Worm (Caenorhabditis elegans) whole organism, young adult: ENCODE measurements around the gene R07B7.12.
A peak's percentile ranks its signal among the peaks of the same experiment; 100 is the strongest.

Experiments used
- B0035.1 ChIP-seq: sonication (generic microtip); optimal IDR thresholded peaks from 2 replicates; lab custom pipeline; 2016; ENCODE audit warnings: missing genetic modification characterization, mild to moderate bottlenecking, missing compliant biosample characterization, missing genotype, missing genetic modification reagents
- B0261.1 ChIP-seq: sonication (generic microtip); optimal IDR thresholded peaks from 2 replicates; lab custom pipeline; 2016; ENCODE audit warnings: mild to moderate bottlenecking, missing genetic modification characterization, moderate library complexity, missing compliant biosample characterization
- C06A6.2 ChIP-seq: fragments of 200-800 bp; sonication (Bioruptor generic); conservative IDR thresholded peaks from 2 replicates; pipeline ENCODE4 v1.3.6; 2022; ENCODE audit warnings: missing genetic modification characterization, missing compliant biosample characterization
- C17E4.6 ChIP-seq: fragments of 200-800 bp; sonication (Bioruptor generic); IDR thresholded peaks from 2 replicates; pipeline ENCODE4 v1.3.6; 2022; ENCODE audit warnings: missing genetic modification reagents, missing genetic modification characterization, missing compliant biosample characterization
- F33H1.4 ChIP-seq: fragments of 200-800 bp; sonication (Bioruptor generic); IDR thresholded peaks from 2 replicates; pipeline ENCODE4 v1.3.6; 2022; ENCODE audit warnings: missing genetic modification reagents, missing genetic modification characterization, missing compliant biosample characterization
- F39B2.1 ChIP-seq: fragments of 200-800 bp; sonication (Bioruptor generic); IDR thresholded peaks from 2 replicates; pipeline ENCODE4 v1.3.6; 2022; ENCODE audit warnings: missing genetic modification reagents, missing genetic modification characterization, missing compliant biosample characterization
- F52B5.7 ChIP-seq: sonication (generic microtip); optimal IDR thresholded peaks from 2 replicates; lab custom pipeline; 2016; ENCODE audit warnings: mild to moderate bottlenecking, missing genetic modification characterization, missing compliant biosample characterization
- F55B11.4 ChIP-seq: sonication (generic microtip); optimal IDR thresholded peaks from 2 replicates; lab custom pipeline; 2016; ENCODE audit warnings: missing compliant biosample characterization, missing genetic modification characterization, borderline replicate concordance; ENCODE audit not compliant: insufficient read depth
- F57C9.4 ChIP-seq: sonication (generic microtip); optimal IDR thresholded peaks from 2 replicates; lab custom pipeline; 2017; ENCODE audit warnings: mild to moderate bottlenecking, missing genetic modification characterization, missing compliant biosample characterization
- T07F8.4 ChIP-seq: sonication (generic microtip); optimal IDR thresholded peaks from 2 replicates; lab custom pipeline; 2016; ENCODE audit warnings: mild to moderate bottlenecking, missing genetic modification characterization, moderate library complexity, missing compliant biosample characterization
- Y53F4B.3 ChIP-seq: fragments of 200-800 bp; sonication (Bioruptor generic); IDR thresholded peaks from 2 replicates; pipeline ENCODE4 v1.3.6; 2022; ENCODE audit warnings: missing genetic modification reagents, missing genetic modification characterization, missing compliant biosample characterization
- Y95B8A.8 ChIP-seq: fragments of 200-800 bp; sonication (Bioruptor generic); IDR thresholded peaks from 2 replicates; pipeline ENCODE4 v1.3.6; 2022; ENCODE audit warnings: missing genetic modification reagents, missing genetic modification characterization, missing compliant biosample characterization
- akir-1 ChIP-seq: fragments of 200-800 bp; sonication (Bioruptor generic); optimal IDR thresholded peaks from 2 replicates; lab custom pipeline; 2018; ENCODE audit warnings: mild to moderate bottlenecking, missing genetic modification characterization, moderate library complexity, missing compliant biosample characterization
- aptf-2 ChIP-seq: fragments of 200-800 bp; sonication (Bioruptor generic); conservative IDR thresholded peaks from 2 replicates; pipeline ENCODE4 v1.3.6; 2022; ENCODE audit warnings: missing genetic modification reagents, missing genetic modification characterization, missing compliant biosample characterization
- attf-5 ChIP-seq: fragments of 200-800 bp; sonication (Bioruptor generic); optimal IDR thresholded peaks from 2 replicates; lab custom pipeline; 2018; ENCODE audit warnings: mild to moderate bottlenecking, missing genetic modification characterization, missing compliant biosample characterization
- cebp-2 ChIP-seq: fragments of 200-800 bp; sonication (Bioruptor generic); IDR thresholded peaks from 2 replicates; pipeline ENCODE4 v1.3.6; 2022; ENCODE audit warnings: missing genetic modification characterization, missing compliant biosample characterization
- ceh-27 ChIP-seq: fragments of 200-800 bp; sonication (Bioruptor generic); optimal IDR thresholded peaks from 2 replicates; lab custom pipeline; 2018; ENCODE audit warnings: mild to moderate bottlenecking, missing genetic modification characterization, moderate library complexity, missing compliant biosample characterization
- ceh-58 ChIP-seq: fragments of 200-800 bp; sonication (Bioruptor generic); IDR thresholded peaks from 2 replicates; pipeline ENCODE4 v1.3.6; 2022; ENCODE audit warnings: missing genetic modification characterization, missing compliant biosample characterization
- ceh-91 ChIP-seq: fragments of 200-800 bp; sonication (Bioruptor generic); IDR thresholded peaks from 2 replicates; pipeline ENCODE4 v1.3.6; 2022; ENCODE audit warnings: missing genetic modification reagents, missing genetic modification characterization, missing compliant biosample characterization
- die-1 ChIP-seq: sonication (generic microtip); optimal IDR thresholded peaks from 2 replicates; lab custom pipeline; 2016; ENCODE audit warnings: missing genotype, mild to moderate bottlenecking, missing genetic modification characterization, missing compliant biosample characterization
- dpl-1 ChIP-seq: fragments of 150-350 bp; optimal IDR thresholded peaks from 2 replicates; lab custom pipeline; 2014; ENCODE audit warnings: missing biosample characterization, missing genetic modification reagents, missing genetic modification characterization
- efl-1 ChIP-seq: fragments of 150-350 bp; optimal IDR thresholded peaks from 2 replicates; lab custom pipeline; 2014; ENCODE audit warnings: missing biosample characterization, missing genetic modification reagents, missing genetic modification characterization
- ets-4 ChIP-seq: fragments of 200-800 bp; sonication (Bioruptor generic); optimal IDR thresholded peaks from 2 replicates; lab custom pipeline; 2018; ENCODE audit warnings: mild to moderate bottlenecking, missing genetic modification characterization, missing compliant biosample characterization
- hsf-1 ChIP-seq: fragments of 200-800 bp; sonication (Bioruptor generic); IDR thresholded peaks from 2 replicates; pipeline ENCODE4 v1.3.6; 2022; ENCODE audit warnings: missing genetic modification reagents, missing genetic modification characterization, missing compliant biosample characterization
- let-526 ChIP-seq: fragments of 200-800 bp; sonication (Bioruptor generic); IDR thresholded peaks from 2 replicates; pipeline ENCODE4 v1.3.6; 2022; ENCODE audit warnings: missing genetic modification reagents, missing genetic modification characterization, missing compliant biosample characterization
- let-607 ChIP-seq, 2 experiments: fragments of 200-800 bp in 1 of 2; sonication (Bioruptor generic) in 1 of 2; sonication (generic microtip) in 1 of 2; optimal IDR thresholded peaks; 2 replicates each; lab custom pipeline; 2016 to 2018; ENCODE audit warnings: mild to moderate bottlenecking in 2 of 2, missing compliant biosample characterization in 2 of 2, missing genetic modification characterization in 2 of 2, moderate library complexity in 2 of 2, missing genotype in 1 of 2
- lin-35 ChIP-seq, 3 experiments: fragments of 150-350 bp in 2 of 3; sonication (generic microtip) in 1 of 3; optimal IDR thresholded peaks; 2 replicates each; lab custom pipeline; 2014 to 2018; ENCODE audit warnings: missing biosample characterization in 3 of 3, missing genetic modification characterization in 3 of 3, missing genetic modification reagents in 3 of 3
- lin-40 ChIP-seq: sonication (generic microtip); optimal IDR thresholded peaks from 2 replicates; lab custom pipeline; 2016; ENCODE audit warnings: missing genetic modification characterization, mild to moderate bottlenecking, missing compliant biosample characterization, missing genotype, missing genetic modification reagents
- lin-54 ChIP-seq: fragments of 200-800 bp; sonication (Bioruptor generic); optimal IDR thresholded peaks from 2 replicates; lab custom pipeline; 2018; ENCODE audit warnings: mild to moderate bottlenecking, missing genetic modification characterization, missing compliant biosample characterization
- lir-1 ChIP-seq: fragments of 200-800 bp; sonication (Bioruptor generic); conservative IDR thresholded peaks from 2 replicates; pipeline ENCODE4 v1.3.6; 2022; ENCODE audit warnings: missing genetic modification reagents, missing genetic modification characterization, missing compliant biosample characterization
- lsl-1 ChIP-seq: fragments of 200-800 bp; sonication (Bioruptor generic); optimal IDR thresholded peaks from 2 replicates; lab custom pipeline; 2018; ENCODE audit warnings: mild to moderate bottlenecking, missing genetic modification characterization, moderate library complexity, missing compliant biosample characterization
- lsy-27 ChIP-seq: sonication (generic microtip); optimal IDR thresholded peaks from 2 replicates; lab custom pipeline; 2017; ENCODE audit warnings: missing genetic modification characterization, mild to moderate bottlenecking, missing compliant biosample characterization, antibody characterized with exemption, missing genotype, borderline replicate concordance; ENCODE audit not compliant: insufficient read depth
- madf-6 ChIP-seq: fragments of 200-800 bp; sonication (Bioruptor generic); IDR thresholded peaks from 2 replicates; pipeline ENCODE4 v1.3.6; 2022; ENCODE audit warnings: missing genetic modification reagents, missing genetic modification characterization, missing compliant biosample characterization
- mcd-1 ChIP-seq: fragments of 200-800 bp; sonication (Bioruptor generic); IDR thresholded peaks from 2 replicates; pipeline ENCODE4 v1.3.6; 2022; ENCODE audit warnings: missing genetic modification reagents, missing genetic modification characterization, missing compliant biosample characterization
- nfyb-1 ChIP-seq: fragments of 200-800 bp; sonication (Bioruptor generic); IDR thresholded peaks from 2 replicates; pipeline ENCODE4 v1.3.6; 2022; ENCODE audit warnings: missing genetic modification reagents, missing genetic modification characterization, missing compliant biosample characterization
- repo-1 ChIP-seq: sonication (generic microtip); optimal IDR thresholded peaks from 2 replicates; lab custom pipeline; 2017; ENCODE audit warnings: mild to moderate bottlenecking, missing genetic modification characterization, missing compliant biosample characterization
- snpc-3.4 ChIP-seq: sonication (generic microtip); optimal IDR thresholded peaks from 2 replicates; lab custom pipeline; 2017; ENCODE audit warnings: missing genetic modification characterization, mild to moderate bottlenecking, missing compliant biosample characterization, antibody characterized with exemption, moderate library complexity, missing genotype, missing genetic modification reagents
- snpc-4 ChIP-seq, 5 experiments: fragments of 150-350 bp in 1 of 5; sonication (generic microtip) in 4 of 5; optimal IDR thresholded peaks; 2 replicates each; lab custom pipeline; 2014 to 2018; ENCODE audit warnings: missing genetic modification characterization in 5 of 5, missing biosample characterization in 3 of 5, antibody characterized with exemption in 2 of 5, mild to moderate bottlenecking in 2 of 5, missing compliant biosample characterization in 2 of 5, missing genotype in 2 of 5, moderate library complexity in 2 of 5, missing genetic modification reagents in 1 of 5
- sptf-2 ChIP-seq: fragments of 200-800 bp; sonication (Bioruptor generic); optimal IDR thresholded peaks from 2 replicates; lab custom pipeline; 2018; ENCODE audit warnings: mild to moderate bottlenecking, missing genetic modification characterization, missing compliant biosample characterization
- zfh-2 ChIP-seq: fragments of 200-800 bp; sonication (Bioruptor generic); conservative IDR thresholded peaks from 2 replicates; pipeline ENCODE4 v1.3.6; 2022; ENCODE audit warnings: missing genetic modification reagents, missing genetic modification characterization, missing compliant biosample characterization
- zim-3 ChIP-seq: sonication (generic microtip); optimal IDR thresholded peaks from 2 replicates; lab custom pipeline; 2017; ENCODE audit warnings: mild to moderate bottlenecking, missing genetic modification characterization, moderate library complexity, missing compliant biosample characterization
- ztf-18 ChIP-seq: sonication (generic microtip); optimal IDR thresholded peaks from 2 replicates; lab custom pipeline; 2016; ENCODE audit warnings: missing genotype, mild to moderate bottlenecking, missing genetic modification characterization, missing compliant biosample characterization
- ztf-26 ChIP-seq: sonication (generic microtip); optimal IDR thresholded peaks from 2 replicates; lab custom pipeline; 2017; ENCODE audit warnings: missing genetic modification characterization, missing compliant biosample characterization

R07B7.12 gene

ce11 chrV:12088773-12089172, at the start of gene R07B7.12:
Gene R07B7.12, plus strand, starts transcription at chrV:12089073.
- no peak for TF ChIP-seq akir-1
- TF ChIP-seq C06A6.2 = no peak
- TF ChIP-seq hsf-1 (GFP tag; lab: Robert Waterston, UW) = no peak
- TF ChIP-seq snpc-4 (GFP tag; optimal IDR thresholded peaks at IDR 0.05; lab: Kevin White, UChicago) = no peak
- no peak for TF ChIP-seq snpc-4 (tag; optimal IDR thresholded peaks at IDR 0.05; lab: Kevin White, UChicago)
- no peak for TF ChIP-seq let-526 (GFP tag; lab: Robert Waterston, UW)
- no peak for TF ChIP-seq ceh-91 (GFP tag; lab: Robert Waterston, UW)
- no peak for TF ChIP-seq ceh-27 (GFP tag; lab: Kevin White, UChicago)
- no peak for TF ChIP-seq ztf-18
- no peak for TF ChIP-seq B0261.1 (tag; lab: Kevin White, UChicago)
- no peak for TF ChIP-seq B0035.1

ce11 chrV:12039755-12040154, 49.1 kb upstream of the R07B7.12 start:
- no peak for TF ChIP-seq ztf-26 (tag; lab: Kevin White, UChicago)
- no peak for TF ChIP-seq Y53F4B.3 (GFP tag; lab: Robert Waterston, UW)
- TF ChIP-seq mcd-1 (GFP tag; lab: Robert Waterston, UW) = 0 out of 2 replicates have a peak, but pooled peaks have one; percentile 23
- no peak for TF ChIP-seq sptf-2 (GFP tag; lab: Kevin White, UChicago)
- no peak for TF ChIP-seq F55B11.4 (tag; lab: Kevin White, UChicago)
- no peak for TF ChIP-seq F57C9.4 (tag; lab: Kevin White, UChicago)
- TF ChIP-seq ets-4 = no peak
- no peak for TF ChIP-seq lir-1
- TF ChIP-seq cebp-2 (GFP tag; lab: Robert Waterston, UW) = 0 out of 2 replicates have a peak, but pooled peaks have one; percentile 40
- TF ChIP-seq nfyb-1 = 0 out of 2 replicates have a peak, but pooled peaks have one; percentile 25
- no peak for TF ChIP-seq lsy-27 (tag; lab: Kevin White, UChicago)
- TF ChIP-seq die-1 (tag; lab: Kevin White, UChicago) = no peak
- TF ChIP-seq ceh-58 = no peak
- no peak for TF ChIP-seq repo-1 (tag; lab: Kevin White, UChicago)
- TF ChIP-seq zim-3 = no peak
- TF ChIP-seq Y95B8A.8 (GFP tag; lab: Robert Waterston, UW) = no peak
- no peak for TF ChIP-seq lin-40 (tag; lab: Kevin White, UChicago)
- TF ChIP-seq let-607 (tag; optimal IDR thresholded peaks at IDR 0.05; lab: Kevin White, UChicago) = no peak
- peak; percentile 84 for TF ChIP-seq zfh-2 (GFP tag; lab: Robert Waterston, UW)
- TF ChIP-seq dpl-1 (GFP tag; lab: Kevin White, UChicago) = no peak
- TF ChIP-seq T07F8.4 = no peak
- no peak for TF ChIP-seq C17E4.6 (GFP tag; lab: Robert Waterston, UW)
- TF ChIP-seq aptf-2 (GFP tag; lab: Robert Waterston, UW) = no peak
- no peak for TF ChIP-seq efl-1 (GFP tag; lab: Kevin White, UChicago)

ce11 chrV:12040823-12041606, 47.9 kb upstream of the R07B7.12 start, which contains the start of the genes kup-1 and F10C2.4:
Gene kup-1, minus strand, starts transcription at chrV:12040873.
Gene F10C2.4, plus strand, starts transcription at chrV:12041556.
- TF ChIP-seq lin-54 (peak; percentile 88), F52B5.7 (tag; lab: Kevin White, UChicago) (no peak), lin-35 (GFP tag; optimal IDR thresholded peaks at IDR 0.05; lab: Kevin White, UChicago) (peak in 1 of 3 experiments; percentile 55), mcd-1 (GFP tag; lab: Robert Waterston, UW) (peak; percentile 85), madf-6 (GFP tag; lab: Robert Waterston, UW) (peak; percentile 60; the same call in 1 of the 2 replicates), F39B2.1 (no peak), snpc-4 (GFP tag; optimal IDR thresholded peaks at IDR 0.05; lab: Kevin White, UChicago) (no peak), snpc-4 (tag; optimal IDR thresholded peaks at IDR 0.05; lab: Kevin White, UChicago) (peak in 2 of 4 experiments; percentile 5 to 40), F33H1.4 (GFP tag; lab: Robert Waterston, UW) (peak; percentile 11; the same call in 1 of the 2 replicates), lsl-1 (GFP tag; lab: Kevin White, UChicago) (peak; percentile 21), attf-5 (peak; percentile 86), dpl-1 (GFP tag; lab: Kevin White, UChicago) (peak; percentile 81), ceh-91 (GFP tag; lab: Robert Waterston, UW) (no peak), efl-1 (GFP tag; lab: Kevin White, UChicago) (peak; percentile 86), snpc-3.4 (peak; percentile 39)
